Fruit fly (Drosophila melanogaster): ENCODE measurements around the gene CG5131.

CG5131 gene

DNA sequence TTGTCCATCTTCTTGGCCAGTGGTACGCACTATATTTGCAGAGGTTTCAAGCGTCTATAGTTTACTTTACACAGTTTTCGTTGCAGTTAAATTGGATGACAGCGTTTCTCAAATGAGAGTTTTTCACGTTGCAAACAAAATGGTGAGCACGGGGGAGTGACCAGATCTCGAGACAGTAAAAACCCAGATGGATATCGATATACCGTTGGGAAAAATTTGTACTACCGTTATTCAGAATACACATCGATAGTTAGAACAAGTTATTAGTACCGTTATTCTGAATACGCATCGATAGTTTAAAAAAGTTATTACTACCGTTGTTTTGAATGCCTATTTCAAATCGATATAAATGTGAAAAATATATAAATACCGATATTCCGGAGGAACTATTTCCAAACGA, 6.6 kb upstream of the CG5131 start, which contains the start of gene cass (continued):
- TF ChIP-seq ase (GFP tag; IDR thresholded peaks at IDR 0.05): no peak
- TF ChIP-seq D (optimal IDR thresholded peaks at IDR 0.05): no peak
- TF ChIP-seq D (GFP tag; optimal IDR thresholded peaks at IDR 0.05): no peak
- TF ChIP-seq B-H1 (GFP tag; IDR thresholded peaks at IDR 0.05): no peak
- no peak for TF ChIP-seq fru (optimal IDR thresholded peaks at IDR 0.05)
- no peak for TF ChIP-seq maf-S (GFP tag; optimal IDR thresholded peaks at IDR 0.05)
- no peak for TF ChIP-seq Fer1 (GFP tag; optimal IDR thresholded peaks at IDR 0.05)
- no peak for TF ChIP-seq GATAe (GFP tag; conservative IDR thresholded peaks at IDR 0.05)
- no peak for TF ChIP-seq Hand (GFP tag; optimal IDR thresholded peaks at IDR 0.05)
- no peak for TF ChIP-seq dpn (GFP tag; optimal IDR thresholded peaks at IDR 0.05)
- no peak for TF ChIP-seq Sox100B (GFP tag; optimal IDR thresholded peaks at IDR 0.05)
- no peak for TF ChIP-seq CG12744 (GFP tag; optimal IDR thresholded peaks at IDR 0.05)
- peak; percentile 54 for TF ChIP-seq CG14710 (tag; optimal IDR thresholded peaks at IDR 0.05)
- no peak for TF ChIP-seq esg (GFP tag; conservative IDR thresholded peaks at IDR 0.05)
- no peak for TF ChIP-seq otp (GFP tag; IDR thresholded peaks at IDR 0.05)
- no peak for TF ChIP-seq CG11504 (tag; optimal IDR thresholded peaks at IDR 0.05)
- no peak for TF ChIP-seq usp (GFP tag; optimal IDR thresholded peaks at IDR 0.05)
- TF ChIP-seq CG6689 (GFP tag; IDR thresholded peaks at IDR 0.05): no peak
- no peak for TF ChIP-seq CG33213 (GFP tag; optimal IDR thresholded peaks at IDR 0.05)
- no peak for TF ChIP-seq az2 (GFP tag; optimal IDR thresholded peaks at IDR 0.05)
- TF ChIP-seq CG11560 (tag; IDR thresholded peaks at IDR 0.05): no peak
- TF ChIP-seq CG4424 (GFP tag; optimal IDR thresholded peaks at IDR 0.05): no peak
- no peak for TF ChIP-seq CG31365 (tag; optimal IDR thresholded peaks at IDR 0.05)
- TF ChIP-seq CG13123 (GFP tag; optimal IDR thresholded peaks at IDR 0.05): no peak
- no peak for TF ChIP-seq CG8281 (tag; optimal IDR thresholded peaks at IDR 0.05)
- no peak for TF ChIP-seq CG15011 (GFP tag; optimal IDR thresholded peaks at IDR 0.05)
- no peak for TF ChIP-seq CG11093 (GFP tag; IDR thresholded peaks at IDR 0.05)
- no peak for TF ChIP-seq Dip3 (GFP tag; optimal IDR thresholded peaks at IDR 0.05)
- TF ChIP-seq CG17328 (GFP tag; IDR thresholded peaks at IDR 0.05): no peak
- TF ChIP-seq CG17802 (tag; optimal IDR thresholded peaks at IDR 0.05): no peak
- TF ChIP-seq prd (optimal IDR thresholded peaks at IDR 0.05): no peak
- no peak for TF ChIP-seq prd (GFP tag; IDR thresholded peaks at IDR 0.05)
- TF ChIP-seq CG1233 (GFP tag; optimal IDR thresholded peaks at IDR 0.05): no peak
- no peak for TF ChIP-seq Trl (optimal IDR thresholded peaks at IDR 0.05)
- no peak for TF ChIP-seq Trl (GFP tag; optimal IDR thresholded peaks at IDR 0.05)
- TF ChIP-seq CG6854 (GFP tag; optimal IDR thresholded peaks at IDR 0.05): no peak
- TF ChIP-seq CG14965 (GFP tag; optimal IDR thresholded peaks at IDR 0.05; ENCODE audit: borderline replicate concordance): no peak
- TF ChIP-seq CG10654 (GFP tag; optimal IDR thresholded peaks at IDR 0.05): no peak
- TF ChIP-seq CG13775 (GFP tag; optimal IDR thresholded peaks at IDR 0.05): no peak
- TF ChIP-seq CG10147 (GFP tag; optimal IDR thresholded peaks at IDR 0.05): no peak
- TF ChIP-seq Spps (tag; optimal IDR thresholded peaks at IDR 0.05): no peak
- TF ChIP-seq gem (tag; optimal IDR thresholded peaks at IDR 0.05): no peak
- no peak for TF ChIP-seq wor (GFP tag; IDR thresholded peaks at IDR 0.05)
- TF ChIP-seq CG18764 (GFP tag; optimal IDR thresholded peaks at IDR 0.05): no peak
- peak; percentile 93 for TF ChIP-seq unc-4 (GFP tag; IDR thresholded peaks at IDR 0.05; ENCODE audit: partially characterized antibody)
- peak; percentile 58 for TF ChIP-seq CG17829 (tag; optimal IDR thresholded peaks at IDR 0.05)
- TF ChIP-seq CG1603 (tag; optimal IDR thresholded peaks at IDR 0.05): peak; percentile 75
- peak; percentile 77 for TF ChIP-seq CG2116 (GFP tag; optimal IDR thresholded peaks at IDR 0.05)
- TF ChIP-seq CG4404 (GFP tag; IDR thresholded peaks at IDR 0.05): no peak
- no peak for TF ChIP-seq CG15073 (GFP tag; optimal IDR thresholded peaks at IDR 0.05)
- TF ChIP-seq unpg (GFP tag; optimal IDR thresholded peaks at IDR 0.05): peak; percentile 23
- TF ChIP-seq Pdp1 (GFP tag; optimal IDR thresholded peaks at IDR 0.05): peak in 1 of 2 experiments; percentile 16
- no peak for TF ChIP-seq grn (GFP tag; optimal IDR thresholded peaks at IDR 0.05)
- TF ChIP-seq pzg (GFP tag; optimal IDR thresholded peaks at IDR 0.05): peak; percentile 89
